Fruit fly (Drosophila melanogaster) whole organism, embryonic: Measurements from ENCODE around the gene CG18473.

Experiments
- Abd-B ChIP-seq: fragments of 200-800 bp; sonication (Bioruptor generic); optimal IDR thresholded peaks from 2 replicates; lab custom pipeline; 2018; ENCODE audit warnings: missing biosample characterization, mild to moderate bottlenecking, missing genetic modification characterization, moderate library complexity
- BtbVII ChIP-seq: fragments of 200-800 bp; sonication (Bioruptor generic); optimal IDR thresholded peaks from 3 replicates; lab custom pipeline; 2017; ENCODE audit warnings: missing biosample characterization, mild to moderate bottlenecking, missing genetic modification characterization
- Bteb2 ChIP-seq: fragments of 200-800 bp; sonication (Bioruptor generic); optimal IDR thresholded peaks from 2 replicates; lab custom pipeline; 2016; ENCODE audit warnings: missing biosample characterization, missing genetic modification characterization
- CG10147 ChIP-seq: fragments of 200-800 bp; sonication (Bioruptor generic); optimal IDR thresholded peaks from 2 replicates; lab custom pipeline; 2019; ENCODE audit warnings: missing biosample characterization, mild to moderate bottlenecking, missing genetic modification characterization, moderate library complexity
- CG10209 ChIP-seq: fragments of 200-800 bp; sonication (Bioruptor generic); optimal IDR thresholded peaks from 3 replicates; lab custom pipeline; 2017; ENCODE audit warnings: missing biosample characterization, mild to moderate bottlenecking, missing genetic modification characterization, missing genetic modification reagents
- CG10366 ChIP-seq: fragments of 200-800 bp; sonication (Bioruptor generic); IDR thresholded peaks from 2 replicates; pipeline ENCODE4 v1.3.6; 2022; ENCODE audit warnings: missing biosample characterization, missing genetic modification characterization
- CG10431 ChIP-seq: fragments of 200-800 bp; sonication (Bioruptor generic); optimal IDR thresholded peaks from 3 replicates; lab custom pipeline; 2018; ENCODE audit warnings: missing biosample characterization, mild to moderate bottlenecking, missing genetic modification characterization
- CG11696 ChIP-seq: fragments of 200-800 bp; sonication (Bioruptor generic); IDR thresholded peaks from 2 replicates; pipeline ENCODE4 v1.3.6; 2022; ENCODE audit warnings: missing biosample characterization, missing genetic modification characterization
- CG12299 ChIP-seq: fragments of 200-800 bp; sonication (Bioruptor generic); optimal IDR thresholded peaks from 2 replicates; lab custom pipeline; 2018; ENCODE audit warnings: missing biosample characterization, mild to moderate bottlenecking, missing genetic modification characterization
- CG12942 ChIP-seq: fragments of 200-800 bp; sonication (Bioruptor generic); optimal IDR thresholded peaks from 3 replicates; lab custom pipeline; 2016; ENCODE audit warnings: missing biosample characterization, missing genetic modification characterization
- CG13775 ChIP-seq: fragments of 200-800 bp; sonication (Bioruptor generic); optimal IDR thresholded peaks from 3 replicates; lab custom pipeline; 2017; ENCODE audit warnings: missing biosample characterization, mild to moderate bottlenecking, missing genetic modification characterization
- CG17829 ChIP-seq: fragments of 200-800 bp; optimal IDR thresholded peaks from 2 replicates; lab custom pipeline; 2019; ENCODE audit warnings: missing biosample characterization, mild to moderate bottlenecking, missing genetic modification characterization, moderate library complexity
- CG17912 ChIP-seq: fragments of 200-800 bp; sonication (Bioruptor generic); optimal IDR thresholded peaks from 2 replicates; lab custom pipeline; 2018; ENCODE audit warnings: missing biosample characterization, mild to moderate bottlenecking, missing genetic modification characterization
- CG1832 ChIP-seq: fragments of 200-800 bp; sonication (Bioruptor generic); optimal IDR thresholded peaks from 2 replicates; lab custom pipeline; 2017; ENCODE audit warnings: missing biosample characterization, mild to moderate bottlenecking, missing genetic modification characterization, inconsistent platforms
- CG30403 ChIP-seq: fragments of 200-800 bp; sonication (Bioruptor generic); optimal IDR thresholded peaks from 3 replicates; lab custom pipeline; 2016; ENCODE audit warnings: missing biosample characterization, missing genetic modification characterization
- CG4328 ChIP-seq: fragments of 200-800 bp; sonication (Bioruptor generic); optimal IDR thresholded peaks from 3 replicates; lab custom pipeline; 2017; ENCODE audit warnings: missing biosample characterization, missing genetic modification reagents, missing genetic modification characterization
- CG5180 ChIP-seq: fragments of 200-800 bp; sonication (Bioruptor generic); optimal IDR thresholded peaks from 3 replicates; lab custom pipeline; 2017; ENCODE audit warnings: missing biosample characterization, missing genetic modification characterization, mild to moderate bottlenecking, moderate library complexity, missing genetic modification reagents
- CG6813 ChIP-seq: fragments of 200-800 bp; sonication (Bioruptor generic); optimal IDR thresholded peaks from 2 replicates; lab custom pipeline; 2017; ENCODE audit warnings: missing biosample characterization, missing genetic modification characterization, mild to moderate bottlenecking, moderate library complexity, missing genetic modification reagents
- CG8089 ChIP-seq: fragments of 200-800 bp; sonication (Bioruptor generic); optimal IDR thresholded peaks from 3 replicates; lab custom pipeline; 2016; ENCODE audit warnings: missing biosample characterization, missing genetic modification characterization
- CG8359 ChIP-seq: fragments of 200-800 bp; sonication (Bioruptor generic); optimal IDR thresholded peaks from 2 replicates; lab custom pipeline; 2017; ENCODE audit warnings: missing biosample characterization, mild to moderate bottlenecking, missing genetic modification characterization, borderline replicate concordance
- CG9797 ChIP-seq: fragments of 200-800 bp; sonication (Bioruptor generic); optimal IDR thresholded peaks from 3 replicates; lab custom pipeline; 2018; ENCODE audit warnings: missing biosample characterization, mild to moderate bottlenecking, missing genetic modification characterization
- Camta ChIP-seq: fragments of 200-800 bp; sonication (Bioruptor generic); optimal IDR thresholded peaks from 2 replicates; lab custom pipeline; 2016; ENCODE audit warnings: missing biosample characterization, missing genetic modification characterization
- Dip3 ChIP-seq: fragments of 200-800 bp; sonication (Bioruptor generic); optimal IDR thresholded peaks from 3 replicates; lab custom pipeline; 2016; ENCODE audit warnings: missing biosample characterization, missing genetic modification characterization
- Fer2 ChIP-seq: fragments of 200-800 bp; sonication (Bioruptor generic); optimal IDR thresholded peaks from 2 replicates; lab custom pipeline; 2018; ENCODE audit warnings: missing biosample characterization, mild to moderate bottlenecking, missing genetic modification characterization, moderate library complexity
- GATAe ChIP-seq: fragments of 200-800 bp; sonication (Bioruptor generic); conservative IDR thresholded peaks from 2 replicates; pipeline ENCODE4 v1.3.6; 2022; ENCODE audit warnings: missing biosample characterization, missing genetic modification characterization
- Hand ChIP-seq: fragments of 200-800 bp; sonication (Bioruptor generic); optimal IDR thresholded peaks from 2 replicates; lab custom pipeline; 2017; ENCODE audit warnings: mild to moderate bottlenecking, missing biosample characterization, missing genetic modification reagents, missing genetic modification characterization
- HmgD ChIP-seq: fragments of 200-800 bp; sonication (Bioruptor generic); optimal IDR thresholded peaks from 3 replicates; lab custom pipeline; 2016; ENCODE audit warnings: missing biosample characterization, missing genetic modification characterization
- Hr3 ChIP-seq: fragments of 200-800 bp; sonication (Bioruptor generic); optimal IDR thresholded peaks from 3 replicates; lab custom pipeline; 2016; ENCODE audit warnings: missing biosample characterization, missing genetic modification characterization
- NFAT ChIP-seq: fragments of 200-800 bp; sonication (Bioruptor generic); IDR thresholded peaks from 2 replicates; pipeline ENCODE4 v1.3.6; 2022; ENCODE audit warnings: missing biosample characterization, missing genetic modification characterization
- Neu2 ChIP-seq: fragments of 200-800 bp; sonication (Bioruptor generic); optimal IDR thresholded peaks from 3 replicates; lab custom pipeline; 2016; ENCODE audit warnings: missing biosample characterization, missing genetic modification characterization, borderline replicate concordance
- Nf-YA ChIP-seq: fragments of 200-800 bp; sonication (Bioruptor generic); IDR thresholded peaks from 2 replicates; pipeline ENCODE4 v1.3.6; 2022; ENCODE audit warnings: missing biosample characterization, missing genetic modification characterization
- Scr ChIP-seq: fragments of 200-800 bp; sonication (Bioruptor generic); IDR thresholded peaks from 2 replicates; pipeline ENCODE4 v1.3.6; 2022; ENCODE audit warnings: missing biosample characterization, missing genetic modification characterization; ENCODE audit not compliant: partially characterized antibody
- ac ChIP-seq: fragments of 200-800 bp; sonication (Bioruptor generic); optimal IDR thresholded peaks from 3 replicates; lab custom pipeline; 2017; ENCODE audit warnings: missing biosample characterization, mild to moderate bottlenecking, missing genetic modification characterization
- cas ChIP-seq: fragments of 200-800 bp; sonication (Bioruptor generic); IDR thresholded peaks from 2 replicates; pipeline ENCODE4 v1.3.6; 2022; ENCODE audit warnings: missing biosample characterization, missing genetic modification characterization
- caup ChIP-seq: fragments of 200-800 bp; sonication (Bioruptor generic); optimal IDR thresholded peaks from 3 replicates; lab custom pipeline; 2017; ENCODE audit warnings: missing biosample characterization, mild to moderate bottlenecking, missing genetic modification characterization, moderate library complexity; ENCODE audit not compliant: severe bottlenecking
- chn ChIP-seq: fragments of 200-800 bp; sonication (Bioruptor generic); optimal IDR thresholded peaks from 2 replicates; lab custom pipeline; 2016; ENCODE audit warnings: missing biosample characterization, missing genetic modification characterization
- ci ChIP-seq: fragments of 200-800 bp; sonication (Bioruptor generic); IDR thresholded peaks from 3 replicates; pipeline ENCODE4 v1.3.6; 2022; ENCODE audit warnings: missing biosample characterization, missing genetic modification characterization
- eve ChIP-seq, 2 experiments: fragments of >200 bp; optimal IDR thresholded peaks; 2 replicates each; lab custom pipeline; 2017; ENCODE audit warnings: missing biosample characterization in 2 of 2, missing genetic modification characterization in 2 of 2
- gfzf ChIP-seq: fragments of 200-800 bp; sonication (Bioruptor generic); optimal IDR thresholded peaks from 2 replicates; lab custom pipeline; 2016; ENCODE audit warnings: missing biosample characterization, mild to moderate bottlenecking, missing genetic modification characterization, moderate library complexity
- kah ChIP-seq: fragments of 200-800 bp; sonication (Bioruptor generic); optimal IDR thresholded peaks from 2 replicates; lab custom pipeline; 2018; ENCODE audit warnings: missing biosample characterization, mild to moderate bottlenecking, missing genetic modification characterization
- lab ChIP-seq: fragments of 200-800 bp; sonication (Bioruptor generic); optimal IDR thresholded peaks from 3 replicates; lab custom pipeline; 2017; ENCODE audit warnings: missing biosample characterization, missing genetic modification characterization, mild to moderate bottlenecking, moderate library complexity, missing genetic modification reagents
- odd ChIP-seq: fragments of 200-800 bp; sonication (Bioruptor generic); optimal IDR thresholded peaks from 2 replicates; lab custom pipeline; 2017; ENCODE audit warnings: missing biosample characterization, mild to moderate bottlenecking, missing genetic modification characterization
- p53 ChIP-seq: fragments of 200-800 bp; sonication (Bioruptor generic); optimal IDR thresholded peaks from 2 replicates; lab custom pipeline; 2016; ENCODE audit warnings: missing biosample characterization, missing genetic modification characterization
- pb ChIP-seq: fragments of 200-800 bp; sonication (Bioruptor generic); optimal IDR thresholded peaks from 3 replicates; lab custom pipeline; 2016; ENCODE audit warnings: missing biosample characterization, missing genetic modification characterization
- pum ChIP-seq: fragments of 200-800 bp; sonication (Bioruptor generic); optimal IDR thresholded peaks from 2 replicates; lab custom pipeline; 2016; ENCODE audit warnings: missing biosample characterization, missing genetic modification characterization
- ranshi ChIP-seq: fragments of 200-800 bp; sonication (Bioruptor generic); IDR thresholded peaks from 2 replicates; pipeline ENCODE4 v1.3.6; 2022; ENCODE audit warnings: missing biosample characterization, missing genetic modification characterization
- sens ChIP-seq: fragments of 200-800 bp; sonication (Bioruptor generic); peaks from one replicate; lab custom pipeline; 2016; ENCODE audit warnings: missing biosample characterization, missing genetic modification characterization
- sna ChIP-seq: fragments of 200-800 bp; sonication (Bioruptor generic); IDR thresholded peaks from 2 replicates; pipeline ENCODE4 v1.3.6; 2022; ENCODE audit warnings: missing biosample characterization, missing genetic modification characterization; ENCODE audit not compliant: partially characterized antibody
- sqz ChIP-seq: fragments of 200-800 bp; sonication (Bioruptor generic); optimal IDR thresholded peaks from 3 replicates; lab custom pipeline; 2018; ENCODE audit warnings: missing biosample characterization, mild to moderate bottlenecking, missing genetic modification characterization
- trem ChIP-seq: fragments of 200-800 bp; optimal IDR thresholded peaks from 3 replicates; lab custom pipeline; 2019; ENCODE audit warnings: missing biosample characterization, mild to moderate bottlenecking, missing genetic modification characterization, moderate library complexity
- zfh2 ChIP-seq: fragments of 200-800 bp; sonication (Bioruptor generic); optimal IDR thresholded peaks from 2 replicates; lab custom pipeline; 2016; ENCODE audit warnings: missing biosample characterization, missing genetic modification characterization

Gene CG18473

DNA sequence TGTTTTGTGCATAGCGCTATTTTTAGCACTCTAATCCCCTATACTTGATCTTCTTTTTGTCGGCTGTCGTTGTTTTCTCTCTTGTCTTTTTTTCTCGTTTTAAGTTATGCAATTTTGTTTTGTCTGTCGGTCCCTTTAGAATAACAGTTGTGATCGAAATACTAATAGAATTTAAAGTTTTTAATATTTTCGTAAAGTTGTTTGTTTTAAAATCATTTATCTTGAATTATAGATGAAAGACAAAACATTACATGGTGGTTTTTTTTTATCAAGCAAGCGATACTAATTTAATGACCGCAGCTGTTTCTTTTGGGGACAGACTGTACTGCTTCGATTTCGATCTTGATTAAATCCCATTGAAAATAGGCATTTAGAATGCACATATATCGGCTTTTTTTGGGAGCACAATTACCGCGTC, 18.3 kb upstream of the CG18473 start (continued):
- no peak for TF ChIP-seq CG17912 (GFP tag; lab: Kevin White, UChicago)
- TF ChIP-seq Camta (GFP tag; lab: Kevin White, UChicago) = peak; percentile 42
- TF ChIP-seq Hand (GFP tag; lab: Kevin White, UChicago) = no peak
- TF ChIP-seq pum = peak; percentile 48
- TF ChIP-seq CG10147 = peak; percentile 9
- TF ChIP-seq ranshi (GFP tag; lab: Robert Waterston, UW) = peak; percentile 42; the same call in 1 of the 2 replicates
- peak; percentile 49 for TF ChIP-seq CG10366 (GFP tag; lab: Robert Waterston, UW)
- no peak for TF ChIP-seq CG5180 (GFP tag; lab: Kevin White, UChicago)
- no peak for TF ChIP-seq p53
- TF ChIP-seq pb = no peak
- no peak for TF ChIP-seq CG8359 (GFP tag; lab: Kevin White, UChicago)
- peak; percentile 25 for TF ChIP-seq CG8089 (GFP tag; lab: Kevin White, UChicago)
- TF ChIP-seq CG30403 (GFP tag; lab: Kevin White, UChicago) = peak; percentile 40
- no peak for TF ChIP-seq Abd-B (GFP tag; lab: Kevin White, UChicago)
- TF ChIP-seq Fer2 (tag; lab: Kevin White, UChicago) = no peak
- TF ChIP-seq Nf-YA (GFP tag; lab: Robert Waterston, UW) = no peak
- no peak for TF ChIP-seq gfzf (GFP tag; lab: Kevin White, UChicago)
- TF ChIP-seq BtbVII (GFP tag; lab: Kevin White, UChicago) = no peak
- TF ChIP-seq trem = no peak
- no peak for TF ChIP-seq Neu2 (GFP tag; lab: Kevin White, UChicago)
- no peak for TF ChIP-seq CG9797 (GFP tag; lab: Kevin White, UChicago)
- peak; percentile 1 for TF ChIP-seq kah (GFP tag; lab: Kevin White, UChicago)
- no peak for TF ChIP-seq CG4328
- no peak for TF ChIP-seq eve (GFP tag; optimal IDR thresholded peaks at IDR 0.05; lab: Kevin White, UChicago)
- peak; percentile 15 for TF ChIP-seq odd (GFP tag; lab: Kevin White, UChicago)
- no peak for TF ChIP-seq CG12942 (GFP tag; lab: Kevin White, UChicago)
- TF ChIP-seq Dip3 = no peak
- TF ChIP-seq lab (GFP tag; lab: Kevin White, UChicago) = peak; percentile 40
- TF ChIP-seq CG17829 (tag; lab: Kevin White, UChicago) = no peak
- peak; percentile 35 for TF ChIP-seq CG13775 (GFP tag; lab: Kevin White, UChicago)
- TF ChIP-seq NFAT (GFP tag; lab: Robert Waterston, UW) = no peak
- TF ChIP-seq CG6813 (GFP tag; lab: Kevin White, UChicago) = no peak
- peak; percentile 56; the same call in 1 of the 3 replicates for TF ChIP-seq ci (GFP tag; lab: Robert Waterston, UW)
- no peak for TF ChIP-seq GATAe (GFP tag; lab: Robert Waterston, UW)
- TF ChIP-seq cas (GFP tag; lab: Robert Waterston, UW) = no peak
- no peak for TF ChIP-seq Scr (GFP tag; lab: Robert Waterston, UW)
- TF ChIP-seq HmgD (GFP tag; lab: Kevin White, UChicago) = no peak
- peak; percentile 17 for TF ChIP-seq Hr3 (GFP tag; lab: Kevin White, UChicago)
- TF ChIP-seq sna = no peak
- TF ChIP-seq CG10209 (GFP tag; lab: Kevin White, UChicago) = peak; percentile 24
- TF ChIP-seq Bteb2 (GFP tag; lab: Kevin White, UChicago) = no peak
- no peak for TF ChIP-seq CG1832
- TF ChIP-seq sens = peak; percentile 91
- TF ChIP-seq CG11696 (GFP tag; lab: Robert Waterston, UW) = peak; percentile 93
- TF ChIP-seq ac (GFP tag; lab: Kevin White, UChicago) = no peak
- no peak for TF ChIP-seq CG12299 (tag; lab: Kevin White, UChicago)
- TF ChIP-seq CG10431 = no peak
- no peak for TF ChIP-seq chn (GFP tag; lab: Kevin White, UChicago)
- peak; percentile 15 for TF ChIP-seq zfh2
- TF ChIP-seq sqz = no peak
- no peak for TF ChIP-seq caup (GFP tag; lab: Kevin White, UChicago)
